Worm (Caenorhabditis elegans): ENCODE results near the gene F15E6.5.

- no peak for TF ChIP-seq egl-27 (tag; optimal IDR thresholded peaks at IDR 0.05)
- no peak for TF ChIP-seq nhr-21 (tag; optimal IDR thresholded peaks at IDR 0.05)
- no peak for TF ChIP-seq nhr-10 (tag; optimal IDR thresholded peaks at IDR 0.05)
- no peak for TF ChIP-seq aly-2 (tag; optimal IDR thresholded peaks at IDR 0.05)
- no peak for TF ChIP-seq unc-39 (tag; optimal IDR thresholded peaks at IDR 0.05)
- no peak for TF ChIP-seq snpc-4 (tag; optimal IDR thresholded peaks at IDR 0.05)
- TF ChIP-seq nhr-12 (tag; optimal IDR thresholded peaks at IDR 0.05), result no peak
These were observed 9.6 kb downstream of the F15E6.5 start, which contains the start of gene F15E6.9 for ce11 chrIV:4298983-4299382.
